Fruit fly (Drosophila melanogaster) whole organism, adult: ENCODE data around the gene CG5386.

Experiments
- CG11617 ChIP-seq: fragments of 200-800 bp; sonication (Bioruptor generic); optimal IDR thresholded peaks from 2 replicates; lab custom pipeline; 2017; ENCODE audit warnings: mild to moderate bottlenecking, missing biosample characterization, missing genetic modification reagents, missing genetic modification characterization
- CG12768 ChIP-seq: fragments of 200-800 bp; sonication (Bioruptor generic); optimal IDR thresholded peaks from 2 replicates; lab custom pipeline; 2017; ENCODE audit warnings: missing biosample characterization, missing genetic modification characterization, mild to moderate bottlenecking, moderate library complexity, missing genetic modification reagents
- CG14711 ChIP-seq: fragments of 200-800 bp; sonication (Bioruptor generic); optimal IDR thresholded peaks from 2 replicates; lab custom pipeline; 2018; ENCODE audit warnings: missing biosample characterization, mild to moderate bottlenecking, missing genetic modification characterization, moderate library complexity
- CG1620 ChIP-seq: fragments of 200-800 bp; sonication (Bioruptor generic); optimal IDR thresholded peaks from 2 replicates; lab custom pipeline; 2016; ENCODE audit warnings: missing biosample characterization, missing genetic modification characterization
- CG33017 ChIP-seq: fragments of 200-800 bp; sonication (Bioruptor generic); optimal IDR thresholded peaks from 2 replicates; lab custom pipeline; 2018; ENCODE audit warnings: missing biosample characterization, mild to moderate bottlenecking, missing genetic modification characterization, moderate library complexity
- CG5204 ChIP-seq: fragments of 200-800 bp; sonication (Bioruptor generic); optimal IDR thresholded peaks from 2 replicates; lab custom pipeline; 2016; ENCODE audit warnings: missing biosample characterization, missing genetic modification characterization
- CG7045 ChIP-seq: fragments of 200-800 bp; sonication (Bioruptor generic); optimal IDR thresholded peaks from 2 replicates; lab custom pipeline; 2017; ENCODE audit warnings: missing biosample characterization, mild to moderate bottlenecking, missing genetic modification characterization
- CG7101 ChIP-seq: fragments of 200-800 bp; sonication (Bioruptor generic); optimal IDR thresholded peaks from 2 replicates; lab custom pipeline; 2018; ENCODE audit warnings: missing biosample characterization, mild to moderate bottlenecking, missing genetic modification characterization, moderate library complexity
- Clk ChIP-seq: fragments of 200-800 bp; sonication (Bioruptor generic); optimal IDR thresholded peaks from 2 replicates; lab custom pipeline; 2017; ENCODE audit warnings: missing biosample characterization, missing genetic modification characterization
- Crg-1 ChIP-seq: fragments of 200-800 bp; sonication (Bioruptor generic); optimal IDR thresholded peaks from 2 replicates; lab custom pipeline; 2016; ENCODE audit warnings: missing biosample characterization, missing genetic modification characterization
- Mnt ChIP-seq: fragments of 200-800 bp; sonication (Bioruptor generic); optimal IDR thresholded peaks from 2 replicates; lab custom pipeline; 2016; ENCODE audit warnings: missing biosample characterization, mild to moderate bottlenecking, missing genetic modification characterization
- bab1 ChIP-seq: fragments of 200-800 bp; sonication (Bioruptor generic); optimal IDR thresholded peaks from 3 replicates; lab custom pipeline; 2019; ENCODE audit warnings: missing biosample characterization, mild to moderate bottlenecking, missing genetic modification characterization, moderate library complexity
- cic ChIP-seq: fragments of 200-800 bp; sonication (Bioruptor generic); optimal IDR thresholded peaks from 2 replicates; lab custom pipeline; 2017; ENCODE audit warnings: missing biosample characterization, mild to moderate bottlenecking, missing genetic modification characterization, moderate library complexity
- cnc ChIP-seq, 2 experiments: fragments of >200 bp; optimal IDR thresholded peaks; 2 replicates each; lab custom pipeline; 2017
- kay ChIP-seq: fragments of 200-800 bp; sonication (Bioruptor generic); peaks from one replicate; lab custom pipeline; 2016; ENCODE audit warnings: missing biosample characterization, missing genetic modification characterization, borderline replicate concordance
- ovo ChIP-seq: fragments of 200-800 bp; sonication (Bioruptor generic); optimal IDR thresholded peaks from 2 replicates; lab custom pipeline; 2016; ENCODE audit warnings: missing biosample characterization, missing genetic modification characterization
- pad ChIP-seq: fragments of 200-800 bp; sonication (Bioruptor generic); optimal IDR thresholded peaks from 3 replicates; lab custom pipeline; 2017; ENCODE audit warnings: missing biosample characterization, missing genetic modification characterization, mild to moderate bottlenecking, moderate library complexity, missing genetic modification reagents
- tj ChIP-seq: fragments of 200-800 bp; sonication (Bioruptor generic); optimal IDR thresholded peaks from 3 replicates; lab custom pipeline; 2017; ENCODE audit warnings: missing biosample characterization, mild to moderate bottlenecking, missing genetic modification characterization, moderate library complexity
- toe ChIP-seq: fragments of 200-800 bp; sonication (Bioruptor generic); optimal IDR thresholded peaks from 2 replicates; lab custom pipeline; 2016; ENCODE audit warnings: missing biosample characterization, missing genetic modification characterization

The CG5386 gene

DNA sequence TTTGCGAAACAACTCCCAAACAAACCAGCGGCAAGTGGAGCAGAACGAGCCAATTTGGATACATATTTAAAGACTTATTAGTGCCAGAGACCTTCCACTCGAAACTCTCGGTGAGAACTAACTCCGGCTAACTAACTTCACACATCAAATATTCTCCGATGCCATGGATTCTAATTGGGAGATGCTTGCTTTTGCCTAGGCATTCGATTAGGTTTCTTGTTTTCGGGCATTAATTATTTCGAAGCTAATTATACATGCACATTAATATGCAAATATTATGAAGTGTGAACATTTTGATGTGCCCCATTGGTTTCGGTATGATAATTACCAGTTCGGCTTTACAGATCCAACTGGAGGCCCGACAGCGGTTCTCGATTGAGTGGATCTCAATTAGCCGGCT is at the start of gene CG5386:
Gene CG5386 (minus strand): TSS at position 101 of the 400 bp plus-strand sequence.
- TF ChIP-seq tj (no peak), ovo (GFP tag; lab: Kevin White, UChicago) (no peak), cic (GFP tag; lab: Kevin White, UChicago) (no peak)

DNA sequence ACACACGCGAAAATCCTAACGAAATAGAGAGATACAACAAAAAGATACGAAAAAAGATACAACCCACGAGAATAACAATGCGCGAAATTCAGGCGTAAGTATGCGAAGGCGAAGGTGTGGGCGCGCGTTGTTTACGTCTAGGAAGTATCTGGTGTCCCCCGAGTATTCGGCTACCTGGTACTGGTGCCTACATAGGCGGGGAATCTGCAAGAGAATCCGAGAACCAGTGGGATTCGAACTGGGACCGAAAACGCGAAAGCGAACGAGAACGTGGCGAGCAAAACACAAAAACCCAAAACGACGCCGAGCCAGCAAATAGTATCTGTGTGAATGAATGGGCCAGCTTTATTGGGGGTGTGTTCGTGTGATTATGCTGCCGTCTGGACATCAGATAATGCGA is 48.1 kb upstream of the CG5386 start:
- TF ChIP-seq kay (GFP tag; lab: Kevin White, UChicago) (no peak), tj (peak; percentile 53)

DNA sequence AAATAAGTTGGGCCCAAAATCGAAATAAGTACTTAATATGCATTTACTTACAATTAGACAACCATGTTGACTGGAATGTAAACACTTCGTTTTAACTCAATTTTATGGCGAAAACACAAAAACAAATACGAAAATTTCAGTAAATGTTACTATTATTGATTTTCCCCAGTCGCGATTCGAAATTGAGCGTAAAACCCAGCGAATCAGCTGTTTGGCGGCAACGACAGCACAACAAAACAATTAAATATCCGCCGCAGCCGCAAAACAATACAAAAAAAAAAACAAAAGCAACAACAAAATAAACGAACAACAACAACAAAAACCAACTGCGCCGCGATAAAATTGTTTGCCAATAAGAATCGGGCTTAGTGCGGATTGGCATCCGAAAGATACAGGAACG is 47.6 kb upstream of the CG5386 start, which contains the start of the genes CAH8 and CG7059:
Gene CAH8 (minus strand): TSS at position 101 of the 400 bp plus-strand sequence.
Gene CG7059 (plus strand): TSS at position 167 of the 400 bp plus-strand sequence.
- TF ChIP-seq bab1 (GFP tag; lab: Kevin White, UChicago) = no peak
- TF ChIP-seq pad (GFP tag; lab: Kevin White, UChicago) = no peak
- no peak for TF ChIP-seq CG5204 (GFP tag; lab: Kevin White, UChicago)

DNA sequence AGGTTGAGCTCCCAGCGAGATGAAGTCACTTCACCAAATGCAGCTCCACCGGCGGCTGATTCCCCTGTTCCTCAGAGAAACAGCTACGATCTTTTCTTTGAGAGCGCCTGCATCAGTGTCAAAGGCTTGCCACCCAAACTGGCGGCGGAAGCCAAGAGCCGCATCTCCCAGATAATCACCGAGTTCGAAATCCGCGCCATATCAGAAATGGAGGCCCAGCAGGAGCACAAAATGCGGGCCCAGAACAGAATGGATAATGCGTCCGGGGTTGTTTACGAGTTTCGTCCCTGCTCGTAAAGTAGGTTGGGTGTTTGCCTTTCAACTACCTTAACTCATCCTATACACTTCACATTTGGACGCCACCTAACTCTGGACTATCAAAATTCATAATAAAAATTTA is 39.7 kb upstream of the CG5386 start, which contains the start of gene Gpdh3:
Gene Gpdh3 (plus strand): TSS at position 301 of the 400 bp plus-strand sequence.
- no peak for TF ChIP-seq CG11617 (GFP tag; lab: Kevin White, UChicago)
- no peak for TF ChIP-seq CG14711 (tag; lab: Kevin White, UChicago)
- no peak for TF ChIP-seq CG7101 (tag; lab: Kevin White, UChicago)
- TF ChIP-seq cic (GFP tag; lab: Kevin White, UChicago) = no peak
- no peak for TF ChIP-seq Mnt
- no peak for TF ChIP-seq ovo (GFP tag; lab: Kevin White, UChicago)
- no peak for TF ChIP-seq CG1620 (GFP tag; lab: Kevin White, UChicago)
- no peak for TF ChIP-seq CG7045
- no peak for TF ChIP-seq CG12768 (GFP tag; lab: Kevin White, UChicago)
- no peak for TF ChIP-seq CG5204 (GFP tag; lab: Kevin White, UChicago)
- no peak for TF ChIP-seq bab1 (GFP tag; lab: Kevin White, UChicago)

DNA sequence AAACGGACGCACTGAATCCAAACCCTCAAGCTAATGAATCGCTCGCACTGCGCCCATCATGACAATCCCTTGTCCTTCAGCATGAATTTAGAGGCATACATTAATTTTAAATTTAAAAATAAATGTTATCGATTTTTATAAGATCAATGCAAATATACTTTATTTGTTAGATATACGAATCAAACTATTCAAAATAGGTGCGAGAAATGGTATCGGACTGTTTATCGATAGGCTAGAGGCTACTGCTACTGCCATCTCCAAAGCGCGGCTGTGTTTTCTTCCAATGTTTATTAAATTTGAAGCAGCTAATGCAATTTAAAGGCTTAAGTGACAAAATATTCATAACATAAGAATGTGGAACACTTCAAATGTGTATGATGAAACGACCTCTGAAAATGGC is 39.0 kb upstream of the CG5386 start, which contains the start of gene CG43342:
Gene CG43342 (plus strand): TSS at position 264 of the 400 bp plus-strand sequence.
- TF ChIP-seq CG7101 (tag; lab: Kevin White, UChicago) (peak; percentile 67), Clk (no peak)

DNA sequence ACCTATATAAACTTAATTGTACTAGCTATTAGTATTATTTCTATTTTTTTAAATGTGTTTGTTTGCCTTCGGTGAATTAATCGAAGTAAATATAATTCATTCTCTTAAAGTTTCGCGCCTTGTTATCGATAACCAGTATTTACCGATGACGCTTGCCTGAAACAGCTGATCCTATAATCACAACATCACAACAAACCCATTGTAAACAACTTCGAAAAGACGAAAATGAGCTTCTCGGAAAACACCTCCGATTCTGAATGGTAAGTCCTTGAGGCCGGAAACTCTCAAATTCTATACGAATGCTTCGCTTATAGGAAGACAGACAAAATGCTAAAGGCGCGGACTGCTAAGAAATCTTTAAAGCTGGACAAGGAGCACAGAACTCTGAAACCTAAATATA is 37.9 kb upstream of the CG5386 start, which contains the start of gene CG34149:
Gene CG34149 (plus strand): TSS at position 187 of the 400 bp plus-strand sequence.
- no peak for TF ChIP-seq kay (GFP tag; lab: Kevin White, UChicago)
- no peak for TF ChIP-seq Clk
- no peak for TF ChIP-seq CG1620 (GFP tag; lab: Kevin White, UChicago)
- TF ChIP-seq cic (GFP tag; lab: Kevin White, UChicago) = no peak
- no peak for TF ChIP-seq Mnt
- no peak for TF ChIP-seq cnc (optimal IDR thresholded peaks at IDR 0.05; lab: Kevin White, UChicago)
- no peak for TF ChIP-seq Crg-1
- TF ChIP-seq CG12768 (GFP tag; lab: Kevin White, UChicago) = no peak
- no peak for TF ChIP-seq pad (GFP tag; lab: Kevin White, UChicago)
- TF ChIP-seq ovo (GFP tag; lab: Kevin White, UChicago) = no peak
- TF ChIP-seq CG7045 = no peak
- TF ChIP-seq CG14711 (tag; lab: Kevin White, UChicago) = no peak
- TF ChIP-seq CG33017 = no peak
- no peak for TF ChIP-seq CG5204 (GFP tag; lab: Kevin White, UChicago)

DNA sequence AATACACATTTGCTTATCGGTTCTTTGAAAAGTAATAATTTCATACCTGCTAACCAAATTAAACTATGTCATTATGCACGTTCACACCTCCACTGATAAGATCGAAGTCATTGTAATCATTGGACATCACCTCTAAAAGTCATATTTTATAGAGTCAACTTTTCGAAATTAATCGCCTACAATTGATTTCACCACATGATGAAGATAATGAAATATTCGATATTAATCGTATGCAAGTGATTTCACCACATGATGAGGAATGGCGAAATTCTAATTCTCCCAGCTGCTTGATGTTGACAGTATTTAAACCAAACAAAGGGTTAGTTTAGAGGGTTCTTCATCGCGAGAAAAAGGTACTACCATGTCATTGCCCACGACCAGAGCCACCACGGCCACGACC is 33.6 kb upstream of the CG5386 start, which contains the start of gene CG18596:
Gene CG18596 (plus strand): TSS at position 250 of the 400 bp plus-strand sequence.
- TF ChIP-seq Mnt (no peak), Crg-1 (no peak), CG14711 (tag; lab: Kevin White, UChicago) (no peak), Clk (no peak), CG11617 (GFP tag; lab: Kevin White, UChicago) (no peak)

DNA sequence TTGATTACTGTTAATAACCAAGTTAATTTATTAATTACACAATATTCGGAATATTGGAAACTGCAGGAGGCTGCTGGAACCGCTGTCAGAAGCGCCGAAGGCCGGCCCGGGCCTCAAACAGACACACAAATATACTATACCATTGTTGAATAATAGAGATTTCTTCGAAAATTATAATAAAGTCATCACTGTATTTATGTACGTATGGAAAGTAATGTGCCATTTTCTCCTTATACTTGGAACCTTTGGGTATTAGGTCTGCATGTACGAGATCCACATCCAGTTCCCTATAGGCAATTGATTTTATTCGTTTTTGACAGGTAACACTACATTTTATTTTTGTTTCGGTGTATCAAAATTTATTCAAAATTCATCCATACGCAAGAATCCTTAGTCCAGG is 30.5 kb upstream of the CG5386 start, which contains the start of gene CG7069:
Gene CG7069 (plus strand): TSS at position 301 of the 400 bp plus-strand sequence.
- no peak for TF ChIP-seq tj
- TF ChIP-seq ovo (GFP tag; lab: Kevin White, UChicago) = no peak
- TF ChIP-seq CG7045 = no peak
- TF ChIP-seq CG7101 (tag; lab: Kevin White, UChicago) = no peak
- no peak for TF ChIP-seq CG33017
- TF ChIP-seq Mnt = no peak
- no peak for TF ChIP-seq pad (GFP tag; lab: Kevin White, UChicago)
- no peak for TF ChIP-seq CG14711 (tag; lab: Kevin White, UChicago)
- no peak for TF ChIP-seq bab1 (GFP tag; lab: Kevin White, UChicago)
- no peak for TF ChIP-seq CG1620 (GFP tag; lab: Kevin White, UChicago)
- no peak for TF ChIP-seq toe
- no peak for TF ChIP-seq cnc (optimal IDR thresholded peaks at IDR 0.05; lab: Kevin White, UChicago)
- no peak for TF ChIP-seq cic (GFP tag; lab: Kevin White, UChicago)
- TF ChIP-seq Crg-1 = no peak
- TF ChIP-seq Clk = no peak
- TF ChIP-seq CG5204 (GFP tag; lab: Kevin White, UChicago) = no peak
